Comparison of ENCODE assay signal across 1 fruit fly cellular context in genomic region chr3L:11336094-11336756, dm6.
TF ChIP-seq lines count a peak whose summit lies in the region.

No protein-coding gene starts in this region.

TF ChIP-seq in whole organism, embryonic, 481 proteins besides CTCF, POLR2A, EP300 and RAD21 (continued from another document):
- no peak for TF ChIP-seq NfI (GFP tag; optimal IDR thresholded peaks at IDR 0.05; lab: Kevin White, UChicago)
- peak; percentile 45 for TF ChIP-seq CG3065 (GFP tag; optimal IDR thresholded peaks at IDR 0.05; lab: Kevin White, UChicago)
- TF ChIP-seq Oaz (GFP tag; IDR thresholded peaks at IDR 0.05; lab: Robert Waterston, UW), result no peak
- TF ChIP-seq amos (GFP tag; IDR thresholded peaks at IDR 0.05; lab: Robert Waterston, UW; ENCODE audit: partially characterized antibody), result no peak
- TF ChIP-seq CG2889 (GFP tag; IDR thresholded peaks at IDR 0.05; lab: Robert Waterston, UW), result no peak
- TF ChIP-seq Nf-YB (GFP tag; optimal IDR thresholded peaks at IDR 0.05; lab: Kevin White, UChicago), result peak; percentile 26
- TF ChIP-seq lmd (GFP tag; IDR thresholded peaks at IDR 0.05; lab: Robert Waterston, UW), result peak; percentile 49; the same call in 1 of the 2 replicates
- peak; percentile 27 for TF ChIP-seq CG6813 (GFP tag; optimal IDR thresholded peaks at IDR 0.05; lab: Kevin White, UChicago)
- no peak for TF ChIP-seq CG14441 (GFP tag; IDR thresholded peaks at IDR 0.05; lab: Robert Waterston, UW)
- no peak for TF ChIP-seq CG3163 (GFP tag; optimal IDR thresholded peaks at IDR 0.05; lab: Kevin White, UChicago)
- 0 out of 2 replicates have a peak, but pooled peaks have one; percentile 23 for TF ChIP-seq Doc2 (GFP tag; IDR thresholded peaks at IDR 0.05; lab: Robert Waterston, UW)
- TF ChIP-seq Mad (GFP tag; optimal IDR thresholded peaks at IDR 0.05; lab: Kevin White, UChicago), result no peak
- TF ChIP-seq scrt (GFP tag; optimal IDR thresholded peaks at IDR 0.05; lab: Kevin White, UChicago), result no peak
- TF ChIP-seq CG33557 (GFP tag; optimal IDR thresholded peaks at IDR 0.05; lab: Kevin White, UChicago), result no peak
- no peak for TF ChIP-seq CG17328 (GFP tag; IDR thresholded peaks at IDR 0.05; lab: Robert Waterston, UW)
- TF ChIP-seq CG16815 (GFP tag; optimal IDR thresholded peaks at IDR 0.05; lab: Kevin White, UChicago), result peak; percentile 31
- no peak for TF ChIP-seq kay (GFP tag; optimal IDR thresholded peaks at IDR 0.05; lab: Kevin White, UChicago)
- peak; percentile 29; the same call in 1 of the 2 replicates for TF ChIP-seq CG31441 (GFP tag; IDR thresholded peaks at IDR 0.05; lab: Robert Waterston, UW)
- TF ChIP-seq nmo (GFP tag; optimal IDR thresholded peaks at IDR 0.05; lab: Kevin White, UChicago), result peak; percentile 17
- no peak for TF ChIP-seq disco-r (GFP tag; optimal IDR thresholded peaks at IDR 0.05; lab: Kevin White, UChicago)
- TF ChIP-seq CG11723 (GFP tag; optimal IDR thresholded peaks at IDR 0.05; lab: Kevin White, UChicago), result peak; percentile 30
- peak; percentile 66 for TF ChIP-seq row (GFP tag; IDR thresholded peaks at IDR 0.05; lab: Robert Waterston, UW)
- TF ChIP-seq ind (GFP tag; optimal IDR thresholded peaks at IDR 0.05; lab: Kevin White, UChicago), result no peak
- TF ChIP-seq Hr3 (GFP tag; optimal IDR thresholded peaks at IDR 0.05; lab: Kevin White, UChicago), result peak; percentile 44
- peak; percentile 62 for TF ChIP-seq CG13894 (tag; optimal IDR thresholded peaks at IDR 0.05; lab: Kevin White, UChicago)
- no peak for TF ChIP-seq HLH54F (GFP tag; optimal IDR thresholded peaks at IDR 0.05; lab: Kevin White, UChicago)
- peak; percentile 1 for TF ChIP-seq CG5180 (GFP tag; optimal IDR thresholded peaks at IDR 0.05; lab: Kevin White, UChicago)
- no peak for TF ChIP-seq pb (GFP tag; optimal IDR thresholded peaks at IDR 0.05; lab: Kevin White, UChicago)
- peak; percentile 49 for TF ChIP-seq CG2875 (GFP tag; optimal IDR thresholded peaks at IDR 0.05; lab: Kevin White, UChicago)
- TF ChIP-seq CG31388 (GFP tag; optimal IDR thresholded peaks at IDR 0.05; lab: Kevin White, UChicago), result no peak
- peak; percentile 16; the same call in 1 of the 2 replicates for TF ChIP-seq Ada2b (GFP tag; IDR thresholded peaks at IDR 0.05; lab: Robert Waterston, UW)
- peak; percentile 35 for TF ChIP-seq CG8924 (tag; optimal IDR thresholded peaks at IDR 0.05; lab: Kevin White, UChicago)
- TF ChIP-seq dysf (GFP tag; IDR thresholded peaks at IDR 0.05; lab: Robert Waterston, UW), result peak; percentile 41; the same call in 2 of the 3 replicates
- no peak for TF ChIP-seq trem (tag; optimal IDR thresholded peaks at IDR 0.05; lab: Kevin White, UChicago)
- TF ChIP-seq Bteb2 (GFP tag; optimal IDR thresholded peaks at IDR 0.05; lab: Kevin White, UChicago), result no peak
- TF ChIP-seq CG12659 (GFP tag; optimal IDR thresholded peaks at IDR 0.05; lab: Kevin White, UChicago), result peak; percentile 25
- TF ChIP-seq CoRest (tag; optimal IDR thresholded peaks at IDR 0.05; lab: Kevin White, UChicago), result peak; percentile 58
- no peak for TF ChIP-seq mam (GFP tag; optimal IDR thresholded peaks at IDR 0.05; lab: Kevin White, UChicago)
- TF ChIP-seq ash1 (GFP tag; optimal IDR thresholded peaks at IDR 0.05; lab: Kevin White, UChicago), result no peak
- TF ChIP-seq HLH3B (GFP tag; IDR thresholded peaks at IDR 0.05; lab: Robert Waterston, UW), result peak; percentile 17; the same call in 1 of the 2 replicates
- TF ChIP-seq CG4730 (GFP tag; IDR thresholded peaks at IDR 0.05; lab: Robert Waterston, UW), result no peak
- TF ChIP-seq CG13624 (GFP tag; optimal IDR thresholded peaks at IDR 0.05; lab: Kevin White, UChicago), result no peak
